Worm (Caenorhabditis elegans) whole organism, mixed stage, embryonic: ENCODE results near the gene chst-1.

Experiments
- bed-3 ChIP-seq: fragments of 200-800 bp; sonication (Bioruptor generic); optimal IDR thresholded peaks from 3 replicates; lab custom pipeline; 2018; ENCODE audit warnings: mild to moderate bottlenecking, missing genetic modification characterization, moderate library complexity, missing compliant biosample characterization
- blmp-1 ChIP-seq: fragments of 150-350 bp; optimal IDR thresholded peaks from 2 replicates; lab custom pipeline; 2014; ENCODE audit warnings: missing biosample characterization, missing genetic modification characterization
- ces-1 ChIP-seq: fragments of 150-350 bp; optimal IDR thresholded peaks from 2 replicates; lab custom pipeline; 2014; ENCODE audit warnings: missing biosample characterization, missing genetic modification reagents, missing genetic modification characterization
- elt-1 ChIP-seq: sonication (generic microtip); optimal IDR thresholded peaks from 2 replicates; lab custom pipeline; 2017; ENCODE audit warnings: missing genetic modification characterization, mild to moderate bottlenecking, missing compliant biosample characterization, antibody characterized with exemption, moderate library complexity, borderline replicate concordance; ENCODE audit not compliant: insufficient read depth
- flh-1 ChIP-seq: fragments of 200-800 bp; sonication (Bioruptor generic); optimal IDR thresholded peaks from 2 replicates; lab custom pipeline; 2018; ENCODE audit warnings: mild to moderate bottlenecking, missing genetic modification characterization, moderate library complexity, missing compliant biosample characterization
- lin-13 ChIP-seq: fragments of 150-350 bp; optimal IDR thresholded peaks from 2 replicates; lab custom pipeline; 2014; ENCODE audit warnings: missing biosample characterization, missing genetic modification characterization
- nhr-76 ChIP-seq: sonication (generic microtip); optimal IDR thresholded peaks from 2 replicates; lab custom pipeline; 2017; ENCODE audit warnings: missing biosample characterization, missing genetic modification characterization
- sem-2 ChIP-seq: fragments of 200-800 bp; sonication (Bioruptor generic); optimal IDR thresholded peaks from 2 replicates; lab custom pipeline; 2018; ENCODE audit warnings: mild to moderate bottlenecking, missing genetic modification characterization, missing compliant biosample characterization
- sptf-1 ChIP-seq: sonication (generic microtip); optimal IDR thresholded peaks from 2 replicates; lab custom pipeline; 2017; ENCODE audit warnings: mild to moderate bottlenecking, missing genetic modification characterization, moderate library complexity, missing compliant biosample characterization
- unc-62 ChIP-seq: fragments of 150-350 bp; optimal IDR thresholded peaks from 2 replicates; lab custom pipeline; 2014; ENCODE audit warnings: missing biosample characterization, missing genetic modification reagents, missing genetic modification characterization
- ztf-11 ChIP-seq: fragments of 150-350 bp; optimal IDR thresholded peaks from 2 replicates; lab custom pipeline; 2014; ENCODE audit warnings: missing biosample characterization, missing genetic modification characterization

Gene chst-1

ce11 chrII:8059532-8059931, 47.2 kb downstream of the chst-1 start:
- TF ChIP-seq nhr-76 (tag; lab: Kevin White, UChicago) (no peak), bed-3 (GFP tag; lab: Kevin White, UChicago) (no peak), sptf-1 (tag; lab: Kevin White, UChicago) (no peak)

ce11 chrII:8058769-8059168, 48.0 kb downstream of the chst-1 start, which contains the start of gene T05H10.8:
Gene T05H10.8 (plus strand): TSS chrII:8059069.
- TF ChIP-seq sem-2 (GFP tag; lab: Kevin White, UChicago): no peak
- TF ChIP-seq ces-1: no peak
- TF ChIP-seq elt-1 (tag; lab: Kevin White, UChicago): no peak

DNA sequence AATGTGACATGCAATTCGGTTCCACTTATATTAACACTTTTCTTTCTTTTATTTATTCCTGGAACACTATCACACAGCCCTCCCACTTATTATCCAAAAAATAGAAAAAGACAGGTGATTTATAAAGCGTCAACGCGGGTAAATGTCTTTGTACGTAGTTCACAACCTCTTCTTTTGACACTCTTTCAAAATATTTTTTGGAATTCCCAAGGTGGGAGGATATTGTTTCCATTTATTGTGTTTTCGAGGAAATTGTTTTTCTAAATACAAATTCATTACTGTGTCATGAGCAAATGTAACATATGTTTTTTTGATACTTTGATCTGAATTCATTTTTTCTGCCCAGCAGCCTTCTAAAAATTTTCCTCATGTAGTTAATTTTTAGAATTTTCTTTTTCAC, 48.9 kb downstream of the chst-1 start:
- TF ChIP-seq blmp-1 (tag; lab: Kevin White, UChicago) (no peak), nhr-76 (tag; lab: Kevin White, UChicago) (no peak), sem-2 (GFP tag; lab: Kevin White, UChicago) (no peak), flh-1 (no peak), unc-62 (GFP tag; lab: Kevin White, UChicago) (no peak), ztf-11 (tag; lab: Kevin White, UChicago) (no peak), lin-13 (tag; lab: Kevin White, UChicago) (no peak), elt-1 (tag; lab: Kevin White, UChicago) (no peak)
